Fruit fly (Drosophila melanogaster) whole organism, embryonic: ENCODE results near the gene dlt.

Experiments used
- Ada2b ChIP-seq: fragments of 200-800 bp; sonication (Bioruptor generic); IDR thresholded peaks from 2 replicates; pipeline ENCODE4 v1.3.6; 2022; ENCODE audit warnings: missing biosample characterization, missing genetic modification characterization
- Atf6 ChIP-seq: fragments of 200-800 bp; sonication (Bioruptor generic); IDR thresholded peaks from 2 replicates; pipeline ENCODE4 v1.3.6; 2022; ENCODE audit warnings: missing biosample characterization, missing genetic modification characterization
- CG10979 ChIP-seq: fragments of 200-800 bp; sonication (Bioruptor generic); optimal IDR thresholded peaks from 2 replicates; lab custom pipeline; 2018; ENCODE audit warnings: missing biosample characterization, mild to moderate bottlenecking, missing genetic modification characterization, moderate library complexity
- CG11247 ChIP-seq: fragments of 200-800 bp; sonication (Bioruptor generic); IDR thresholded peaks from 2 replicates; pipeline ENCODE4 v1.3.6; 2022; ENCODE audit warnings: missing biosample characterization, missing genetic modification characterization
- CG12659 ChIP-seq: fragments of 200-800 bp; sonication (Bioruptor generic); optimal IDR thresholded peaks from 3 replicates; lab custom pipeline; 2017; ENCODE audit warnings: mild to moderate bottlenecking, missing biosample characterization, missing genetic modification reagents, missing genetic modification characterization
- CG13624 ChIP-seq: fragments of 200-800 bp; sonication (Bioruptor generic); optimal IDR thresholded peaks from 2 replicates; lab custom pipeline; 2016; ENCODE audit warnings: missing biosample characterization, missing genetic modification characterization
- CG14014 ChIP-seq: fragments of 200-800 bp; sonication (Bioruptor generic); IDR thresholded peaks from 2 replicates; pipeline ENCODE4 v1.3.6; 2022; ENCODE audit warnings: missing biosample characterization, missing genetic modification characterization
- CG15269 ChIP-seq: fragments of 200-800 bp; sonication (Bioruptor generic); optimal IDR thresholded peaks from 2 replicates; lab custom pipeline; 2018; ENCODE audit warnings: missing biosample characterization, mild to moderate bottlenecking, missing genetic modification characterization, moderate library complexity
- CG16815 ChIP-seq: fragments of 200-800 bp; sonication (Bioruptor generic); optimal IDR thresholded peaks from 3 replicates; lab custom pipeline; 2017; ENCODE audit warnings: missing biosample characterization, mild to moderate bottlenecking, missing genetic modification characterization
- CG17186 ChIP-seq: fragments of 200-800 bp; sonication (Bioruptor generic); optimal IDR thresholded peaks from 3 replicates; lab custom pipeline; 2017; ENCODE audit warnings: missing biosample characterization, missing genetic modification reagents, missing genetic modification characterization
- CG17328 ChIP-seq: fragments of 200-800 bp; sonication (Bioruptor generic); IDR thresholded peaks from 2 replicates; pipeline ENCODE4 v1.3.6; 2022; ENCODE audit warnings: missing biosample characterization, missing genetic modification characterization
- CG32532 ChIP-seq: fragments of 200-800 bp; sonication (Bioruptor generic); IDR thresholded peaks from 2 replicates; pipeline ENCODE4 v1.3.6; 2022; ENCODE audit warnings: missing biosample characterization, missing genetic modification characterization
- CG34376 ChIP-seq: fragments of 200-800 bp; sonication (Bioruptor generic); optimal IDR thresholded peaks from 2 replicates; lab custom pipeline; 2018; ENCODE audit warnings: missing biosample characterization, mild to moderate bottlenecking, missing genetic modification characterization
- CG43689 ChIP-seq: fragments of 200-800 bp; sonication (Bioruptor generic); IDR thresholded peaks from 2 replicates; pipeline ENCODE4 v1.3.6; 2022; ENCODE audit warnings: missing biosample characterization, missing genetic modification characterization
- CG4854 ChIP-seq: fragments of 200-800 bp; sonication (Bioruptor generic); optimal IDR thresholded peaks from 2 replicates; lab custom pipeline; 2016; ENCODE audit warnings: missing biosample characterization, missing genetic modification characterization, inconsistent platforms
- CG7271 ChIP-seq: fragments of 200-800 bp; sonication (Bioruptor generic); optimal IDR thresholded peaks from 2 replicates; lab custom pipeline; 2018; ENCODE audit warnings: missing biosample characterization, mild to moderate bottlenecking, missing genetic modification characterization, moderate library complexity
- CG7928 ChIP-seq: fragments of 200-800 bp; sonication (Bioruptor generic); optimal IDR thresholded peaks from 2 replicates; lab custom pipeline; 2017; ENCODE audit warnings: missing biosample characterization, mild to moderate bottlenecking, missing genetic modification characterization
- CG8478 ChIP-seq: fragments of >200 bp; optimal IDR thresholded peaks from 2 replicates; lab custom pipeline; 2018
- CG9437 ChIP-seq: fragments of 200-800 bp; sonication (Bioruptor generic); optimal IDR thresholded peaks from 2 replicates; lab custom pipeline; 2018; ENCODE audit warnings: missing biosample characterization, mild to moderate bottlenecking, missing genetic modification characterization
- CkIIα-i1 ChIP-seq: fragments of 200-800 bp; sonication (Bioruptor generic); IDR thresholded peaks from 2 replicates; pipeline ENCODE4 v1.3.6; 2022; ENCODE audit warnings: missing biosample characterization, missing genetic modification characterization
- Dip2 ChIP-seq: fragments of 200-800 bp; sonication (Bioruptor generic); IDR thresholded peaks from 2 replicates; pipeline ENCODE4 v1.3.6; 2022; ENCODE audit warnings: missing biosample characterization, missing genetic modification characterization
- Dll ChIP-seq: fragments of 200-800 bp; sonication (Bioruptor generic); IDR thresholded peaks from 4 replicates; pipeline ENCODE4 v1.3.6; 2022; ENCODE audit warnings: missing biosample characterization, missing genetic modification characterization; ENCODE audit not compliant: partially characterized antibody
- HLHmδ ChIP-seq: fragments of 200-800 bp; sonication (Bioruptor generic); optimal IDR thresholded peaks from 2 replicates; lab custom pipeline; 2018; ENCODE audit warnings: missing biosample characterization, mild to moderate bottlenecking, missing genetic modification characterization, moderate library complexity
- HmgD ChIP-seq: fragments of 200-800 bp; sonication (Bioruptor generic); optimal IDR thresholded peaks from 3 replicates; lab custom pipeline; 2016; ENCODE audit warnings: missing biosample characterization, missing genetic modification characterization
- Hr3 ChIP-seq: fragments of 200-800 bp; sonication (Bioruptor generic); optimal IDR thresholded peaks from 3 replicates; lab custom pipeline; 2016; ENCODE audit warnings: missing biosample characterization, missing genetic modification characterization
- Lim3 ChIP-seq: fragments of 200-800 bp; sonication (Bioruptor generic); IDR thresholded peaks from 2 replicates; pipeline ENCODE4 v1.3.6; 2022; ENCODE audit warnings: missing biosample characterization, missing genetic modification characterization
- MBD-R2 ChIP-seq: fragments of 200-800 bp; sonication (Bioruptor generic); IDR thresholded peaks from 2 replicates; pipeline ENCODE4 v1.3.6; 2022; ENCODE audit warnings: missing biosample characterization, missing genetic modification characterization
- Nf-YA ChIP-seq: fragments of 200-800 bp; sonication (Bioruptor generic); IDR thresholded peaks from 2 replicates; pipeline ENCODE4 v1.3.6; 2022; ENCODE audit warnings: missing biosample characterization, missing genetic modification characterization
- Ravus ChIP-seq: fragments of 200-800 bp; sonication (Bioruptor generic); IDR thresholded peaks from 2 replicates; pipeline ENCODE4 v1.3.6; 2022; ENCODE audit warnings: missing biosample characterization, missing genetic modification characterization
- Rx ChIP-seq: fragments of 200-800 bp; sonication (Bioruptor generic); IDR thresholded peaks from 2 replicates; pipeline ENCODE4 v1.3.6; 2022; ENCODE audit warnings: missing biosample characterization, missing genetic modification characterization
- Sry-β ChIP-seq: fragments of 200-800 bp; sonication (Bioruptor generic); optimal IDR thresholded peaks from 2 replicates; lab custom pipeline; 2018; ENCODE audit warnings: missing biosample characterization, mild to moderate bottlenecking, missing genetic modification characterization, moderate library complexity
- ap ChIP-seq: fragments of 200-800 bp; sonication (Bioruptor generic); IDR thresholded peaks from 2 replicates; pipeline ENCODE4 v1.3.6; 2022; ENCODE audit warnings: missing biosample characterization, missing genetic modification characterization
- ara ChIP-seq: fragments of 200-800 bp; sonication (Bioruptor generic); IDR thresholded peaks from 2 replicates; pipeline ENCODE4 v1.3.6; 2022; ENCODE audit warnings: missing biosample characterization, missing genetic modification characterization
- az2 ChIP-seq: fragments of 200-800 bp; sonication (Bioruptor generic); optimal IDR thresholded peaks from 3 replicates; lab custom pipeline; 2016; ENCODE audit warnings: missing biosample characterization, missing genetic modification characterization
- bigmax ChIP-seq: fragments of 200-800 bp; sonication (Bioruptor generic); optimal IDR thresholded peaks from 2 replicates; lab custom pipeline; 2018; ENCODE audit warnings: missing biosample characterization, mild to moderate bottlenecking, missing genetic modification characterization
- dpn ChIP-seq, 2 experiments: fragments of 200-800 bp; sonication (Bioruptor generic); optimal IDR thresholded peaks; 3 replicates each; lab custom pipeline; 2016; ENCODE audit warnings: missing biosample characterization in 2 of 2, missing genetic modification characterization in 2 of 2
- fu2 ChIP-seq: fragments of 200-800 bp; sonication (Bioruptor generic); optimal IDR thresholded peaks from 2 replicates; lab custom pipeline; 2016; ENCODE audit warnings: missing biosample characterization, missing genetic modification characterization
- hb ChIP-seq: fragments of 200-800 bp; sonication (Bioruptor generic); IDR thresholded peaks from 3 replicates; pipeline ENCODE4 v1.3.6; 2022; ENCODE audit warnings: missing biosample characterization, missing genetic modification characterization; ENCODE audit not compliant: partially characterized antibody
- jumu ChIP-seq: fragments of 200-800 bp; sonication (Bioruptor generic); optimal IDR thresholded peaks from 3 replicates; lab custom pipeline; 2016; ENCODE audit warnings: missing biosample characterization, missing genetic modification characterization
- klu ChIP-seq: fragments of 200-800 bp; sonication (Bioruptor generic); IDR thresholded peaks from 2 replicates; pipeline ENCODE4 v1.3.6; 2022; ENCODE audit warnings: missing biosample characterization, missing genetic modification characterization
- nau ChIP-seq: fragments of 200-800 bp; sonication (Bioruptor generic); optimal IDR thresholded peaks from 3 replicates; lab custom pipeline; 2017; ENCODE audit warnings: missing biosample characterization, mild to moderate bottlenecking, missing genetic modification characterization, missing genetic modification reagents
- org-1 ChIP-seq: fragments of 200-800 bp; sonication (Bioruptor generic); optimal IDR thresholded peaks from 2 replicates; lab custom pipeline; 2017; ENCODE audit warnings: missing biosample characterization, missing genetic modification characterization
- pzg ChIP-seq: fragments of 200-800 bp; sonication (Bioruptor generic); optimal IDR thresholded peaks from 3 replicates; lab custom pipeline; 2018; ENCODE audit warnings: missing biosample characterization, mild to moderate bottlenecking, missing genetic modification characterization, moderate library complexity
- rib ChIP-seq: fragments of 200-800 bp; sonication (Bioruptor generic); IDR thresholded peaks from 2 replicates; pipeline ENCODE4 v1.3.6; 2022; ENCODE audit warnings: missing biosample characterization, missing genetic modification characterization
- schlank ChIP-seq: fragments of 200-800 bp; sonication (Bioruptor generic); optimal IDR thresholded peaks from 2 replicates; lab custom pipeline; 2018; ENCODE audit warnings: missing biosample characterization, mild to moderate bottlenecking, missing genetic modification characterization
- seq ChIP-seq: fragments of 200-800 bp; sonication (Bioruptor generic); IDR thresholded peaks from 2 replicates; pipeline ENCODE4 v1.3.6; 2022; ENCODE audit warnings: missing biosample characterization, missing genetic modification characterization
- sqz ChIP-seq: fragments of 200-800 bp; sonication (Bioruptor generic); optimal IDR thresholded peaks from 3 replicates; lab custom pipeline; 2018; ENCODE audit warnings: missing biosample characterization, mild to moderate bottlenecking, missing genetic modification characterization
- stwl ChIP-seq: fragments of 200-800 bp; sonication (Bioruptor generic); optimal IDR thresholded peaks from 3 replicates; lab custom pipeline; 2018; ENCODE audit warnings: missing biosample characterization, mild to moderate bottlenecking, missing genetic modification characterization, moderate library complexity
- vnd ChIP-seq: fragments of 200-800 bp; sonication (Bioruptor generic); IDR thresholded peaks from 3 replicates; pipeline ENCODE4 v1.3.6; 2022; ENCODE audit warnings: missing biosample characterization, missing genetic modification characterization; ENCODE audit not compliant: partially characterized antibody
- zen ChIP-seq: fragments of 200-800 bp; sonication (Bioruptor generic); optimal IDR thresholded peaks from 3 replicates; lab custom pipeline; 2018; ENCODE audit warnings: missing biosample characterization, mild to moderate bottlenecking, missing genetic modification characterization, moderate library complexity

dlt gene

DNA sequence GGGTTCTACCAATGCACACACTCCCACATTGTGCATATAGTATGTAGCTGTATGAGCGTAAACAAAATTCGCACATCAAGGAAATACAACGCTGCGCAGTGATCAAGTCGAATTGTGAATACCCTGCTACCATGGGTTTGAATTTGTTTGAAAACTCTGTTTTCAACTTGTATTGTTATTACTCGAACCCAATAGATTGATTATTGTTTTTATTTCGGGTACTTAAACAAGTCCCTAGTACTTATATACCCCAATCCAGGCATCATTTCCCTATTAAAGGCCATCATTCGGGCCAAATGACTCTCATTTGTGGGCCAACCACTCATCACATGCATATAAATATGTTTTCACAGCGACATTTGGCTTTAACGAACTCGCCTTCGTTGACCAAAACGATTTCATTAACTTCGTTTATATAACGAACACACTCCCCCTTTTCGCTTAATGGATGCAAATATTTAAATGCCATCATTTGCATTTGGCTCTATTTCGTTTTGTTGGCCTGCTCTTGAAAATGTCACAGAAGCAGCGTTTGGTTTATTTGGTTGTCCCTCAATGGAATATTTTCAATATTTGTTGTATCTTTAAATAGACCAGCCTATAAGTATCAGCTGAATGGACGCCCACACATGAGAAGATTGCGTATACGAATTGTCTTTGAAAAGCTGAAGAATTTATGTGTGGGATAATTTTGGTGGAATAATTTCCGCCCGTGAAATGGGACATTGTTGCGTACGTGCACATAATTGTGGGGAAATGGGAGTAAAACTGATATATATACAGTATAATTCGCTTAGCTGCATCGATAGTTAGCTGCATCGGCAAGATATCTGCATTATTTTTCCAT, 54.8 kb downstream of the dlt start (continued):
- TF ChIP-seq MBD-R2 (no peak; the same call in 1 of the 2 replicates), CG4854 (GFP tag; lab: Kevin White, UChicago) (no peak), CG16815 (GFP tag; lab: Kevin White, UChicago) (no peak), sqz (no peak), schlank (peak; percentile 18), Ada2b (GFP tag; lab: Robert Waterston, UW) (no peak), pzg (GFP tag; lab: Kevin White, UChicago) (no peak), CG15269 (tag; lab: Kevin White, UChicago) (peak; percentile 86), CG34376 (GFP tag; lab: Kevin White, UChicago) (no peak), Rx (GFP tag; lab: Robert Waterston, UW) (peak; percentile 74), CG13624 (GFP tag; lab: Kevin White, UChicago) (peak; percentile 79), hb (GFP tag; lab: Robert Waterston, UW) (no peak), stwl (tag; lab: Kevin White, UChicago) (no peak), bigmax (GFP tag; lab: Kevin White, UChicago) (no peak), ara (GFP tag; lab: Robert Waterston, UW) (no peak), CG11247 (GFP tag; lab: Robert Waterston, UW) (peak; percentile 71), Dip2 (GFP tag; lab: Robert Waterston, UW) (no peak), fu2 (peak; percentile 38), CG9437 (peak; percentile 15), CG7928 (GFP tag; lab: Kevin White, UChicago) (no peak), Nf-YA (no peak), CG43689 (GFP tag; lab: Robert Waterston, UW) (peak; percentile 82), CkIIα-i1 (GFP tag; lab: Robert Waterston, UW) (no peak), dpn (GFP tag; optimal IDR thresholded peaks at IDR 0.05; lab: Kevin White, UChicago) (peak; percentile 62 to 79), Lim3 (GFP tag; lab: Robert Waterston, UW) (peak; percentile 53; the same call in 1 of the 2 replicates), CG14014 (peak; percentile 78), ap (GFP tag; lab: Robert Waterston, UW) (peak; percentile 79), az2 (GFP tag; lab: Kevin White, UChicago) (peak; percentile 65), CG17186 (GFP tag; lab: Kevin White, UChicago) (no peak), CG17328 (GFP tag; lab: Robert Waterston, UW) (peak; percentile 73; the same call in 1 of the 2 replicates), seq (GFP tag; lab: Robert Waterston, UW) (peak; percentile 82), jumu (GFP tag; lab: Kevin White, UChicago) (peak; percentile 11), Dll (no peak), Atf6 (GFP tag; lab: Robert Waterston, UW) (peak; percentile 78), CG32532 (peak; percentile 81), CG10979 (tag; lab: Kevin White, UChicago) (no peak), HmgD (no peak), HLHmδ (GFP tag; lab: Kevin White, UChicago) (no peak), rib (GFP tag; lab: Robert Waterston, UW) (0 out of 2 replicates have a peak, but pooled peaks have one; percentile 26), Hr3 (GFP tag; lab: Kevin White, UChicago) (peak; percentile 59), CG7271 (tag; lab: Kevin White, UChicago) (no peak), klu (GFP tag; lab: Robert Waterston, UW) (0 out of 2 replicates have a peak, but pooled peaks have one; percentile 55), Sry-β (GFP tag; lab: Kevin White, UChicago) (no peak), vnd (GFP tag; lab: Robert Waterston, UW) (no peak), CG12659 (GFP tag; lab: Kevin White, UChicago) (peak; percentile 69), CG8478 (no peak), Ravus (GFP tag; lab: Robert Waterston, UW) (peak; percentile 13; the same call in 1 of the 2 replicates), org-1 (GFP tag; lab: Kevin White, UChicago) (peak; percentile 31), zen (no peak), nau (GFP tag; lab: Kevin White, UChicago) (no peak)
